Fruit fly (Drosophila melanogaster) whole organism, prepupa: ENCODE results near the gene dod.

ENCODE experiments used
- CG11902 ChIP-seq: fragments of 200-800 bp; sonication (Bioruptor generic); optimal IDR thresholded peaks from 3 replicates; lab custom pipeline; 2016; ENCODE audit warnings: missing biosample characterization, missing genetic modification characterization
- CG8119 ChIP-seq: fragments of 200-800 bp; sonication (Bioruptor generic); IDR thresholded peaks from 3 replicates; pipeline ENCODE4 v1.3.6; 2022; ENCODE audit warnings: missing biosample characterization, missing genetic modification characterization
- Eip78C ChIP-seq: fragments of 200-800 bp; sonication (Bioruptor generic); peaks from one replicate; lab custom pipeline; 2016; ENCODE audit warnings: missing biosample characterization, missing genetic modification characterization
- Eip93F ChIP-seq: fragments of 200-800 bp; sonication (Bioruptor generic); optimal IDR thresholded peaks from 2 replicates; lab custom pipeline; 2016; ENCODE audit warnings: missing biosample characterization, mild to moderate bottlenecking, missing genetic modification characterization

The dod gene

DNA sequence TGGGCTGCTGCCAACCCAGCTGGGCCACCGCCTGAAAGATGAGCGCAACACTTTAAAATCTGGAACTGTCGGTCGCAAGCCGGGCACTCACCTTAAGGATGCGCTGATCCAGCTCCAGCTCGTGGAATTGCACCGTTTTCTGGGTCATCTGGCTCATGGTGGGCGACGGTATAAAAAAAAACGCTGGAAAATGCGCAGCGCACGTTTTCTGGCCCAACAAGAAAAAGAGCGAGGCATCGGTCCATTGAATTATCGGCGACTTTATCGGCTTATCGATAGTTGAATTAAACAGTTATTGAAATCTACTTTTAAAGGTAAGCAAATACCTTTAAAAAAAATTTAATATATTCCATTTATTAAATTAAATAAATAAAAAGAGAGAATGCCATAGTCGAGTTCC, 42.5 kb downstream of the dod start, which contains the start of gene Ddx56:
TSS of gene Ddx56 (minus strand) at position 252 of the 400 bp plus-strand sequence.
- no peak for TF ChIP-seq CG11902
- 0 out of 3 replicates have a peak, but pooled peaks have one; percentile 13 for TF ChIP-seq CG8119

DNA sequence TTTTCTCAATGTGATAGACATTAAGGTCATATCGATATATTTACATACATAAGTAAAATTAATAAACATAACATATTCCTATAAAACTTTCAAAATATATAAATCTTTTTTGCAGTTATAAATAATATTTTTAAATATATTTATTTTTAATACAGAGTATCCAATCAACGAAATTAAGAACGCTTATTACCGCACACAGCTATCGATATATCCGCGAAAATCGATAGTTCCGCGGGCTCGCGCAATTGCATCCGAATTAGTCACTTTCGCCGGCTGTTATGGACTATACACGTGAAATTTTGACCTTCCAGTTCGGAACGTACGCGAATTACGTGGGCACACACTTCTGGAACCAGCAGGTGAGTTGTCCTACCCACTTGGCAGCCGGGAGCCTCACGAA, 43.6 kb downstream of the dod start, which contains the start of gene mst:
TSS of gene mst (plus strand) at position 244 of the 400 bp plus-strand sequence.
- TF ChIP-seq Eip93F (GFP tag; lab: Kevin White, UChicago), result no peak
- TF ChIP-seq Eip78C (GFP tag; lab: Kevin White, UChicago), result peak; percentile 3
